Fruit fly (Drosophila melanogaster) whole organism, pupa: ENCODE data around the gene saturn.

Experiments
- CG32121 ChIP-seq: fragments of 200-800 bp; sonication (Bioruptor generic); IDR thresholded peaks from 2 replicates; pipeline ENCODE4 v1.3.6; 2022; ENCODE audit warnings: missing biosample characterization, missing genetic modification characterization
- CG9948 ChIP-seq: fragments of 200-800 bp; sonication (Bioruptor generic); optimal IDR thresholded peaks from 2 replicates; lab custom pipeline; 2018; ENCODE audit warnings: missing biosample characterization, mild to moderate bottlenecking, missing genetic modification characterization, moderate library complexity

dm6 chr3L:14208974-14209373 lies 5.9 kb downstream of the saturn start:
- TF ChIP-seq CG9948 (tag; lab: Kevin White, UChicago) (no peak), CG32121 (GFP tag; lab: Robert Waterston, UW) (no peak)
